Fruit fly (Drosophila melanogaster): ENCODE measurements around the gene CG44574.

CG44574 gene

dm6 chr2L:5923603-5924138, 40.1 kb downstream of the CG44574 start, which contains the start of gene CG9016 (continued):
- TF ChIP-seq ttk (GFP tag; IDR thresholded peaks at IDR 0.05) (no peak), Usf (GFP tag; optimal IDR thresholded peaks at IDR 0.05) (no peak), Abd-B (GFP tag; optimal IDR thresholded peaks at IDR 0.05) (no peak), CG42726 (GFP tag; IDR thresholded peaks at IDR 0.05; ENCODE audit: partially characterized antibody) (peak; percentile 33; the same call in 1 of the 2 replicates), insv (GFP tag; optimal IDR thresholded peaks at IDR 0.05) (no peak), Jarid2 (GFP tag; optimal IDR thresholded peaks at IDR 0.05) (peak; percentile 25), CG3163 (GFP tag; optimal IDR thresholded peaks at IDR 0.05) (no peak), wek (GFP tag; optimal IDR thresholded peaks at IDR 0.05) (no peak), CG3281 (GFP tag; optimal IDR thresholded peaks at IDR 0.05) (no peak), ATbp (GFP tag; optimal IDR thresholded peaks at IDR 0.05) (no peak), z (GFP tag; IDR thresholded peaks at IDR 0.05) (no peak), CG17385 (GFP tag; optimal IDR thresholded peaks at IDR 0.05) (no peak), crp (GFP tag; optimal IDR thresholded peaks at IDR 0.05) (no peak), C15 (GFP tag; IDR thresholded peaks at IDR 0.05) (no peak), CG31441 (GFP tag; IDR thresholded peaks at IDR 0.05) (no peak), gce (GFP tag; IDR thresholded peaks at IDR 0.05) (no peak), org-1 (GFP tag; optimal IDR thresholded peaks at IDR 0.05) (no peak), lola (GFP tag; optimal IDR thresholded peaks at IDR 0.05) (no peak), sens-2 (GFP tag; IDR thresholded peaks at IDR 0.05) (no peak), CG32772 (GFP tag; IDR thresholded peaks at IDR 0.05) (no peak), Atf3 (GFP tag; optimal IDR thresholded peaks at IDR 0.05) (no peak), CG15479 (GFP tag; optimal IDR thresholded peaks at IDR 0.05) (no peak), CG17829 (tag; optimal IDR thresholded peaks at IDR 0.05) (no peak), CG18619 (GFP tag; optimal IDR thresholded peaks at IDR 0.05) (no peak), Hsf (GFP tag; optimal IDR thresholded peaks at IDR 0.05) (no peak), zf30C (GFP tag; optimal IDR thresholded peaks at IDR 0.05) (no peak), slou (GFP tag; optimal IDR thresholded peaks at IDR 0.05) (no peak), exex (tag; optimal IDR thresholded peaks at IDR 0.05) (no peak), rib (GFP tag; IDR thresholded peaks at IDR 0.05) (no peak; the same call in 1 of the 2 replicates), Rfx (GFP tag; IDR thresholded peaks at IDR 0.05) (no peak), gsb (GFP tag; IDR thresholded peaks at IDR 0.05) (no peak), Rx (GFP tag; IDR thresholded peaks at IDR 0.05) (no peak), CG11398 (GFP tag; optimal IDR thresholded peaks at IDR 0.05) (no peak), Fer1 (GFP tag; optimal IDR thresholded peaks at IDR 0.05) (no peak), seq (GFP tag; IDR thresholded peaks at IDR 0.05) (peak; percentile 87), nerfin-1 (tag; optimal IDR thresholded peaks at IDR 0.05) (peak; percentile 5), CG5180 (GFP tag; optimal IDR thresholded peaks at IDR 0.05) (peak; percentile 46), so (GFP tag; IDR thresholded peaks at IDR 0.05) (0 out of 3 replicates have a peak, but pooled peaks have one; percentile 17), CG11504 (tag; optimal IDR thresholded peaks at IDR 0.05) (no peak), Mad (GFP tag; optimal IDR thresholded peaks at IDR 0.05) (no peak), jigr1 (GFP tag; IDR thresholded peaks at IDR 0.05) (no peak), fd102C (GFP tag; optimal IDR thresholded peaks at IDR 0.05) (no peak), CG11723 (GFP tag; optimal IDR thresholded peaks at IDR 0.05) (no peak), row (GFP tag; IDR thresholded peaks at IDR 0.05) (no peak), CG10543 (GFP tag; optimal IDR thresholded peaks at IDR 0.05) (no peak), br (optimal IDR thresholded peaks at IDR 0.05) (no peak), B-H2 (GFP tag; optimal IDR thresholded peaks at IDR 0.05) (no peak), CG7987 (GFP tag; optimal IDR thresholded peaks at IDR 0.05) (no peak), CG1832 (GFP tag; optimal IDR thresholded peaks at IDR 0.05) (peak; percentile 66), lab (GFP tag; optimal IDR thresholded peaks at IDR 0.05) (no peak), MBD-R2 (GFP tag; IDR thresholded peaks at IDR 0.05) (no peak)
